Fruit fly (Drosophila melanogaster): Measurements from ENCODE around the gene CG7194.

Gene CG7194

dm6 chr3L:8289336-8290258 is 14.3 kb downstream of the CG7194 start, which contains the start of gene cert (continued):
- TF ChIP-seq Spps (tag; optimal IDR thresholded peaks at IDR 0.05) = no peak
- no peak for TF ChIP-seq Neu2 (GFP tag; optimal IDR thresholded peaks at IDR 0.05; ENCODE audit: borderline replicate concordance)
- peak; percentile 28 for TF ChIP-seq CG9727 (GFP tag; optimal IDR thresholded peaks at IDR 0.05)
- TF ChIP-seq luna (GFP tag; optimal IDR thresholded peaks at IDR 0.05) = no peak
- TF ChIP-seq cato (GFP tag; optimal IDR thresholded peaks at IDR 0.05; ENCODE audit: borderline replicate concordance) = no peak
- TF ChIP-seq pum (GFP tag; optimal IDR thresholded peaks at IDR 0.05) = peak; percentile 6
- no peak for TF ChIP-seq CG18476 (GFP tag; optimal IDR thresholded peaks at IDR 0.05)
- TF ChIP-seq Nf-YB (GFP tag; optimal IDR thresholded peaks at IDR 0.05) = no peak
- no peak for TF ChIP-seq Blimp-1 (GFP tag; optimal IDR thresholded peaks at IDR 0.05)
- no peak for TF ChIP-seq so (GFP tag; IDR thresholded peaks at IDR 0.05)
- no peak for TF ChIP-seq zf30C (GFP tag; optimal IDR thresholded peaks at IDR 0.05)
- no peak for TF ChIP-seq dati (GFP tag; IDR thresholded peaks at IDR 0.05)
- no peak for TF ChIP-seq B-H2 (GFP tag; optimal IDR thresholded peaks at IDR 0.05)
- peak; percentile 66 for TF ChIP-seq zen2 (GFP tag; IDR thresholded peaks at IDR 0.05; ENCODE audit: partially characterized antibody)
- TF ChIP-seq Dad (GFP tag; optimal IDR thresholded peaks at IDR 0.05) = peak; percentile 35
- no peak for TF ChIP-seq CG11696 (GFP tag; IDR thresholded peaks at IDR 0.05)
- no peak for TF ChIP-seq CG4404 (GFP tag; IDR thresholded peaks at IDR 0.05)
- TF ChIP-seq Stat92E (GFP tag; optimal IDR thresholded peaks at IDR 0.05) = no peak
- TF ChIP-seq pho (GFP tag; optimal IDR thresholded peaks at IDR 0.05) = peak; percentile 45
- TF ChIP-seq wek (GFP tag; optimal IDR thresholded peaks at IDR 0.05) = no peak
- peak; percentile 92 for TF ChIP-seq knrl (GFP tag; IDR thresholded peaks at IDR 0.05; ENCODE audit: partially characterized antibody)
- no peak for TF ChIP-seq CG14667 (GFP tag; IDR thresholded peaks at IDR 0.05)
- no peak for TF ChIP-seq B-H1 (GFP tag; IDR thresholded peaks at IDR 0.05)
- no peak for TF ChIP-seq CG11398 (GFP tag; optimal IDR thresholded peaks at IDR 0.05)
- TF ChIP-seq Mrtf (GFP tag; IDR thresholded peaks at IDR 0.05) = no peak
- peak; percentile 90 for TF ChIP-seq Bgb (GFP tag; IDR thresholded peaks at IDR 0.05; ENCODE audit: partially characterized antibody)
- TF ChIP-seq dysf (GFP tag; IDR thresholded peaks at IDR 0.05) = no peak
- no peak for TF ChIP-seq CG14050 (GFP tag; IDR thresholded peaks at IDR 0.05)
- no peak for TF ChIP-seq CG6175 (GFP tag; IDR thresholded peaks at IDR 0.05)
- no peak for TF ChIP-seq salm (tag; optimal IDR thresholded peaks at IDR 0.05)
- TF ChIP-seq CG16813 (GFP tag; IDR thresholded peaks at IDR 0.05; ENCODE audit: partially characterized antibody) = peak; percentile 89
- TF ChIP-seq CG18011 (GFP tag; optimal IDR thresholded peaks at IDR 0.05) = no peak
- no peak for TF ChIP-seq eve (GFP tag; optimal IDR thresholded peaks at IDR 0.05)
- no peak for TF ChIP-seq ac (GFP tag; optimal IDR thresholded peaks at IDR 0.05)
- no peak for TF ChIP-seq CG9609 (GFP tag; optimal IDR thresholded peaks at IDR 0.05)
- peak; percentile 88 for TF ChIP-seq unc-4 (GFP tag; IDR thresholded peaks at IDR 0.05; ENCODE audit: partially characterized antibody)
- TF ChIP-seq al (GFP tag; IDR thresholded peaks at IDR 0.05) = no peak
- no peak for TF ChIP-seq ab (GFP tag; optimal IDR thresholded peaks at IDR 0.05)
- TF ChIP-seq CG1602 (GFP tag; optimal IDR thresholded peaks at IDR 0.05) = no peak
- no peak for TF ChIP-seq CG15011 (GFP tag; optimal IDR thresholded peaks at IDR 0.05)
- TF ChIP-seq Usf (GFP tag; optimal IDR thresholded peaks at IDR 0.05) = no peak
- TF ChIP-seq Camta (GFP tag; optimal IDR thresholded peaks at IDR 0.05) = no peak
- TF ChIP-seq shn (GFP tag; optimal IDR thresholded peaks at IDR 0.05) = peak; percentile 29
- no peak for TF ChIP-seq CG8290 (GFP tag; optimal IDR thresholded peaks at IDR 0.05)
- TF ChIP-seq CG8290 (tag; optimal IDR thresholded peaks at IDR 0.05) = no peak
- TF ChIP-seq Lpt (GFP tag; optimal IDR thresholded peaks at IDR 0.05) = no peak
- TF ChIP-seq ara (GFP tag; IDR thresholded peaks at IDR 0.05) = no peak
- peak; percentile 17 for TF ChIP-seq Adf1 (GFP tag; IDR thresholded peaks at IDR 0.05)
- TF ChIP-seq Sin3A (optimal IDR thresholded peaks at IDR 0.05) = peak; percentile 94
- TF ChIP-seq CG9876 (GFP tag; optimal IDR thresholded peaks at IDR 0.05) = no peak

Measured in whole organism, embryonic.